Worm (Caenorhabditis elegans): ENCODE measurements around the gene gst-33.

The gst-33 gene

ce11 chrV:3476228-3476627 lies 7.9 kb upstream of the gst-33 start:
- TF ChIP-seq him-1 (tag; optimal IDR thresholded peaks at IDR 0.05) (no peak), egl-18 (GFP tag; IDR thresholded peaks at IDR 0.05) (no peak), cebp-1 (GFP tag; IDR thresholded peaks at IDR 0.05) (no peak), cebp-1 (tag; optimal IDR thresholded peaks at IDR 0.05) (no peak), dpl-1 (GFP tag; optimal IDR thresholded peaks at IDR 0.05) (no peak), ztf-18 (tag; optimal IDR thresholded peaks at IDR 0.05) (no peak), zfh-2 (GFP tag; conservative IDR thresholded peaks at IDR 0.05) (no peak), fkh-3 (tag; optimal IDR thresholded peaks at IDR 0.05) (no peak), Y79H2A.3 (GFP tag; conservative IDR thresholded peaks at IDR 0.05) (no peak), attf-3 (GFP tag; conservative IDR thresholded peaks at IDR 0.05) (no peak), lin-35 (GFP tag; optimal IDR thresholded peaks at IDR 0.05) (no peak), efl-1 (GFP tag; optimal IDR thresholded peaks at IDR 0.05) (no peak), nhr-90 (tag; optimal IDR thresholded peaks at IDR 0.05) (no peak), ztf-3 (GFP tag; optimal IDR thresholded peaks at IDR 0.05) (no peak), ceh-58 (GFP tag; IDR thresholded peaks at IDR 0.05) (no peak)

- TF ChIP-seq nhr-179 (tag; optimal IDR thresholded peaks at IDR 0.05) (no peak), zfh-2 (GFP tag; conservative IDR thresholded peaks at IDR 0.05) (no peak), snpc-1.3 (tag; optimal IDR thresholded peaks at IDR 0.05; ENCODE audit: insufficient read depth) (no peak), sdz-38 (tag; optimal IDR thresholded peaks at IDR 0.05) (no peak), bed-1 (GFP tag; IDR thresholded peaks at IDR 0.05) (no peak), C17E4.6 (GFP tag; IDR thresholded peaks at IDR 0.05) (no peak), ztf-6 (GFP tag; IDR thresholded peaks at IDR 0.05) (no peak), akir-1 (GFP tag; optimal IDR thresholded peaks at IDR 0.05) (no peak), mes-4 (tag; optimal IDR thresholded peaks at IDR 0.05) (no peak)
Observed at ce11 chrV:3475021-3475420, 6.7 kb upstream of the gst-33 start, which contains the start of gene oac-2. Gene oac-2 (minus strand): TSS chrV:3475121.

- TF ChIP-seq mcd-1 (GFP tag; IDR thresholded peaks at IDR 0.05) (no peak), unc-130 (GFP tag; optimal IDR thresholded peaks at IDR 0.05) (no peak), ceh-100 (GFP tag; IDR thresholded peaks at IDR 0.05) (no peak), nfya-2 (GFP tag; IDR thresholded peaks at IDR 0.05) (no peak), chd-7 (tag; optimal IDR thresholded peaks at IDR 0.05) (no peak), F55B11.4 (tag; optimal IDR thresholded peaks at IDR 0.05; ENCODE audit: borderline replicate concordance, insufficient read depth) (no peak), rcor-1 (GFP tag; IDR thresholded peaks at IDR 0.05) (no peak), ZK185.1 (tag; optimal IDR thresholded peaks at IDR 0.05; ENCODE audit: poor library complexity, severe bottlenecking) (no peak), hlh-12 (tag; optimal IDR thresholded peaks at IDR 0.05) (no peak), lin-35 (GFP tag; optimal IDR thresholded peaks at IDR 0.05) (no peak), sptf-2 (GFP tag; optimal IDR thresholded peaks at IDR 0.05) (no peak), madf-6 (GFP tag; IDR thresholded peaks at IDR 0.05) (no peak), rec-8 (tag; optimal IDR thresholded peaks at IDR 0.05) (no peak), xnd-1 (tag; optimal IDR thresholded peaks at IDR 0.05) (no peak), F37B4.10 (GFP tag; IDR thresholded peaks at IDR 0.05) (no peak), sea-2 (GFP tag; IDR thresholded peaks at IDR 0.05) (no peak), nhr-80 (tag; optimal IDR thresholded peaks at IDR 0.05) (no peak), egrh-3 (GFP tag; IDR thresholded peaks at IDR 0.05) (no peak)
Observed at ce11 chrV:3470782-3471181, 2.4 kb upstream of the gst-33 start, which contains the start of gene srbc-29. Gene srbc-29 (minus strand): TSS chrV:3470882.

Data from whole organism, young adult.